Worm (Caenorhabditis elegans) whole organism, L4 larva: ENCODE data around the gene ssr-2.

Experiments used
- F37D6.2 ChIP-seq: sonication (generic microtip); optimal IDR thresholded peaks from 2 replicates; lab custom pipeline; 2016; ENCODE audit warnings: mild to moderate bottlenecking, missing genetic modification characterization, missing compliant biosample characterization
- R02D3.7 ChIP-seq: fragments of 150-350 bp; sonication (generic microtip); optimal IDR thresholded peaks from 3 replicates; lab custom pipeline; 2014; ENCODE audit warnings: missing biosample characterization, missing genetic modification characterization
- T26A8.4 ChIP-seq: fragments of 200-800 bp; sonication (Bioruptor generic); IDR thresholded peaks from 2 replicates; pipeline ENCODE4 v1.3.6; 2022; ENCODE audit warnings: missing genetic modification characterization, missing compliant biosample characterization
- Y5F2A.4 ChIP-seq: fragments of 200-800 bp; sonication (Bioruptor generic); optimal IDR thresholded peaks from 2 replicates; lab custom pipeline; 2018; ENCODE audit warnings: mild to moderate bottlenecking, missing genetic modification characterization, missing compliant biosample characterization
- aha-1 ChIP-seq: fragments of 150-350 bp; peaks from one replicate; lab custom pipeline; 2014; ENCODE audit warnings: missing biosample characterization, missing genetic modification characterization
- ama-1 ChIP-seq: fragments of 150-350 bp; optimal IDR thresholded peaks from 2 replicates; lab custom pipeline; 2014; ENCODE audit warnings: inconsistent platforms, mixed read lengths
- arid-1 ChIP-seq: fragments of 200-800 bp; sonication (Bioruptor generic); conservative IDR thresholded peaks from 2 replicates; pipeline ENCODE4 v1.3.6; 2022; ENCODE audit warnings: missing genetic modification reagents, missing genetic modification characterization, missing compliant biosample characterization
- ceh-20 ChIP-seq: fragments of 200-800 bp; sonication (Bioruptor generic); IDR thresholded peaks from 2 replicates; pipeline ENCODE4 v1.3.6; 2022; ENCODE audit warnings: missing genetic modification reagents, missing genetic modification characterization, missing compliant biosample characterization
- ceh-28 ChIP-seq: fragments of 150-350 bp; optimal IDR thresholded peaks from 2 replicates; lab custom pipeline; 2014; ENCODE audit warnings: missing biosample characterization, missing genetic modification reagents, missing genetic modification characterization
- ceh-32 ChIP-seq: sonication (generic microtip); optimal IDR thresholded peaks from 2 replicates; lab custom pipeline; 2016; ENCODE audit warnings: mild to moderate bottlenecking, missing genetic modification characterization, missing compliant biosample characterization; ENCODE audit not compliant: poor library complexity
- ceh-62 ChIP-seq: sonication (generic microtip); optimal IDR thresholded peaks from 2 replicates; lab custom pipeline; 2017; ENCODE audit warnings: missing biosample characterization, missing genetic modification characterization
- ces-1 ChIP-seq: fragments of 150-350 bp; sonication (generic microtip); optimal IDR thresholded peaks from 4 replicates; lab custom pipeline; 2014; ENCODE audit warnings: missing biosample characterization, missing genetic modification reagents, missing genetic modification characterization
- ctbp-1 ChIP-seq: fragments of 200-800 bp; sonication (Bioruptor generic); IDR thresholded peaks from 2 replicates; pipeline ENCODE4 v1.3.6; 2022; ENCODE audit warnings: missing genetic modification reagents, missing genetic modification characterization, missing compliant biosample characterization
- daf-16 ChIP-seq, 3 experiments: sonication (generic microtip); optimal IDR thresholded peaks; 2 replicates each; lab custom pipeline; 2016 to 2017; ENCODE audit warnings: missing genetic modification characterization in 3 of 3, missing genetic modification reagents in 3 of 3, mild to moderate bottlenecking in 2 of 3, missing compliant biosample characterization in 2 of 3, missing biosample characterization in 1 of 3, moderate library complexity in 1 of 3
- daf-8 ChIP-seq: fragments of 200-800 bp; sonication (Bioruptor generic); IDR thresholded peaks from 2 replicates; pipeline ENCODE4 v1.3.6; 2022; ENCODE audit warnings: missing genetic modification characterization, missing compliant biosample characterization
- dmd-8 ChIP-seq: fragments of 200-800 bp; sonication (Bioruptor generic); IDR thresholded peaks from 2 replicates; pipeline ENCODE4 v1.3.6; 2022; ENCODE audit warnings: missing genetic modification characterization, missing compliant biosample characterization
- egl-27 ChIP-seq: sonication (generic microtip); optimal IDR thresholded peaks from 3 replicates; lab custom pipeline; 2017; ENCODE audit warnings: missing biosample characterization, missing genetic modification reagents, missing genetic modification characterization
- fkh-10 ChIP-seq: fragments of 150-350 bp; optimal IDR thresholded peaks from 2 replicates; lab custom pipeline; 2014; ENCODE audit warnings: missing biosample characterization, missing genetic modification reagents, missing genetic modification characterization
- fos-1 ChIP-seq: fragments of 150-350 bp; optimal IDR thresholded peaks from 2 replicates; lab custom pipeline; 2014; ENCODE audit warnings: missing biosample characterization, missing genetic modification characterization
- hlh-30 ChIP-seq: sonication (generic microtip); optimal IDR thresholded peaks from 2 replicates; lab custom pipeline; 2017; ENCODE audit warnings: antibody characterized with exemption, mild to moderate bottlenecking, missing genetic modification characterization, missing compliant biosample characterization; ENCODE audit not compliant: insufficient read depth
- lin-15B ChIP-seq: fragments of 150-350 bp; sonication (generic microtip); optimal IDR thresholded peaks from 3 replicates; lab custom pipeline; 2014; ENCODE audit warnings: missing biosample characterization, missing genetic modification characterization
- lin-38 ChIP-seq: fragments of 200-800 bp; sonication (Bioruptor generic); IDR thresholded peaks from 2 replicates; pipeline ENCODE4 v1.3.6; 2022; ENCODE audit warnings: missing genetic modification reagents, missing genetic modification characterization, missing compliant biosample characterization
- lsy-2 ChIP-seq, 2 experiments: fragments of 150-350 bp in 1 of 2; sonication (generic microtip) in 1 of 2; optimal IDR thresholded peaks; 2 replicates each; lab custom pipeline; 2014 to 2017; ENCODE audit warnings: missing biosample characterization in 2 of 2, missing genetic modification characterization in 2 of 2
- madf-9 ChIP-seq: fragments of 200-800 bp; sonication (Bioruptor generic); conservative IDR thresholded peaks from 2 replicates; pipeline ENCODE4 v1.3.6; 2022; ENCODE audit warnings: missing genetic modification reagents, missing genetic modification characterization, missing compliant biosample characterization
- mdl-1 ChIP-seq, 2 experiments: fragments of 150-350 bp in 1 of 2; sonication (generic microtip) in 1 of 2; optimal IDR thresholded peaks; 2 replicates each; lab custom pipeline; 2014 to 2017; ENCODE audit warnings: missing biosample characterization in 2 of 2, missing genetic modification characterization in 2 of 2
- mes-2 ChIP-seq: sonication (generic microtip); optimal IDR thresholded peaks from 2 replicates; lab custom pipeline; 2016; ENCODE audit warnings: missing genotype, mild to moderate bottlenecking, missing genetic modification characterization, missing compliant biosample characterization; ENCODE audit not compliant: poor library complexity, severe bottlenecking
- nhr-10 ChIP-seq: fragments of 150-350 bp; optimal IDR thresholded peaks from 2 replicates; lab custom pipeline; 2014; ENCODE audit warnings: missing biosample characterization, missing genetic modification characterization
- nhr-102 ChIP-seq: sonication (generic microtip); optimal IDR thresholded peaks from 2 replicates; lab custom pipeline; 2016; ENCODE audit warnings: mild to moderate bottlenecking, missing genetic modification characterization, moderate library complexity, missing compliant biosample characterization
- nhr-11 ChIP-seq: fragments of 150-350 bp; optimal IDR thresholded peaks from 2 replicates; lab custom pipeline; 2014; ENCODE audit warnings: missing biosample characterization, missing genetic modification characterization
- nhr-237 ChIP-seq: sonication (generic microtip); optimal IDR thresholded peaks from 2 replicates; lab custom pipeline; 2017; ENCODE audit warnings: missing biosample characterization, missing genetic modification characterization
- nhr-28 ChIP-seq: fragments of 150-350 bp; optimal IDR thresholded peaks from 2 replicates; lab custom pipeline; 2014; ENCODE audit warnings: missing biosample characterization, missing genetic modification characterization
- nhr-41 ChIP-seq: fragments of 200-800 bp; sonication (Bioruptor generic); IDR thresholded peaks from 2 replicates; pipeline ENCODE4 v1.3.6; 2022; ENCODE audit warnings: missing genetic modification reagents, missing genetic modification characterization, missing compliant biosample characterization
- nhr-48 ChIP-seq: sonication (generic microtip); optimal IDR thresholded peaks from 2 replicates; lab custom pipeline; 2016; ENCODE audit warnings: mild to moderate bottlenecking, missing genetic modification characterization, missing compliant biosample characterization
- nhr-77 ChIP-seq: fragments of 150-350 bp; optimal IDR thresholded peaks from 2 replicates; lab custom pipeline; 2014; ENCODE audit warnings: missing biosample characterization, missing genetic modification characterization
- pha-4 ChIP-seq, 2 experiments: fragments of 150-350 bp in 1 of 2; fragments of 200-800 bp in 1 of 2; sonication (Bioruptor generic) in 1 of 2; IDR thresholded peaks in 1 of 2; optimal IDR thresholded peaks in 1 of 2; 2 replicates each; pipeline versions ENCODE4 v1.3.6 to Lab custom; 2014 to 2022; ENCODE audit warnings: missing genetic modification characterization in 2 of 2, missing genetic modification reagents in 2 of 2, missing biosample characterization in 1 of 2, missing compliant biosample characterization in 1 of 2
- pqm-1 ChIP-seq: sonication (generic microtip); optimal IDR thresholded peaks from 2 replicates; lab custom pipeline; 2017; ENCODE audit warnings: missing biosample characterization, missing genetic modification characterization
- saeg-2 ChIP-seq: fragments of 200-800 bp; sonication (Bioruptor generic); IDR thresholded peaks from 2 replicates; pipeline ENCODE4 v1.3.6; 2022; ENCODE audit warnings: missing genetic modification reagents, missing genetic modification characterization, missing compliant biosample characterization
- sdz-12 ChIP-seq: fragments of 200-800 bp; sonication (Bioruptor generic); optimal IDR thresholded peaks from 2 replicates; lab custom pipeline; 2018; ENCODE audit warnings: mild to moderate bottlenecking, missing genetic modification characterization, missing compliant biosample characterization
- set-16 ChIP-seq: fragments of 200-800 bp; sonication (Bioruptor generic); IDR thresholded peaks from 2 replicates; pipeline ENCODE4 v1.3.6; 2022; ENCODE audit warnings: missing genetic modification reagents, missing genetic modification characterization, missing compliant biosample characterization
- snpc-4 ChIP-seq: fragments of 150-350 bp; optimal IDR thresholded peaks from 2 replicates; lab custom pipeline; 2014; ENCODE audit warnings: missing biosample characterization, missing genetic modification characterization
- spr-1 ChIP-seq: sonication (generic microtip); optimal IDR thresholded peaks from 2 replicates; lab custom pipeline; 2016; ENCODE audit warnings: mild to moderate bottlenecking, missing genetic modification characterization, missing compliant biosample characterization
- unc-62 ChIP-seq, 3 experiments: fragments of 150-350 bp in 1 of 3; sonication (generic microtip); optimal IDR thresholded peaks in 2 of 3; peaks in 1 of 3; 1 replicate in 1 of 3; 2 replicates in 2 of 3; lab custom pipeline; 2014 to 2017; ENCODE audit warnings: missing biosample characterization in 3 of 3, missing genetic modification characterization in 3 of 3, missing genetic modification reagents in 3 of 3, missing genotype in 1 of 3
- vab-7 ChIP-seq: fragments of 200-800 bp; sonication (Bioruptor generic); IDR thresholded peaks from 2 replicates; pipeline ENCODE4 v1.3.6; 2022; ENCODE audit warnings: missing genetic modification reagents, missing genetic modification characterization, missing compliant biosample characterization
- zag-1 ChIP-seq: fragments of 150-350 bp; optimal IDR thresholded peaks from 2 replicates; lab custom pipeline; 2014; ENCODE audit warnings: missing biosample characterization, missing genetic modification characterization
- zfp-2 ChIP-seq: sonication (generic microtip); optimal IDR thresholded peaks from 2 replicates; lab custom pipeline; 2016; ENCODE audit warnings: mild to moderate bottlenecking, missing genetic modification characterization, missing compliant biosample characterization
- zfp-3 ChIP-seq: fragments of 200-800 bp; sonication (Bioruptor generic); conservative IDR thresholded peaks from 2 replicates; pipeline ENCODE4 v1.3.6; 2022; ENCODE audit warnings: missing genetic modification reagents, missing genetic modification characterization, missing compliant biosample characterization
- zip-2 ChIP-seq: fragments of 150-350 bp; optimal IDR thresholded peaks from 2 replicates; lab custom pipeline; 2014; ENCODE audit warnings: missing biosample characterization, missing genetic modification characterization

ssr-2 gene

ce11 chrX:2807390-2807789 is 20.2 kb downstream of the ssr-2 start, which contains the start of gene C14A11.5 (continued):
- TF ChIP-seq fos-1, result no peak
- TF ChIP-seq sdz-12, result no peak
- peak; percentile 52 for TF ChIP-seq aha-1 (tag; lab: Kevin White, UChicago)
- TF ChIP-seq mes-2, result no peak
- no peak for TF ChIP-seq set-16 (GFP tag; lab: Robert Waterston, UW)
- peak; percentile 78 for TF ChIP-seq hlh-30 (tag; lab: Kevin White, UChicago)
- no peak for TF ChIP-seq ceh-20 (GFP tag; lab: Robert Waterston, UW)
- no peak for TF ChIP-seq ceh-28 (tag; lab: Kevin White, UChicago)
- TF ChIP-seq nhr-77, result no peak
- no peak for TF ChIP-seq nhr-28
- TF ChIP-seq spr-1 (tag; lab: Kevin White, UChicago), result no peak
- no peak for TF ChIP-seq daf-16 (GFP tag; optimal IDR thresholded peaks at IDR 0.05; lab: Kevin White, UChicago)
- no peak for TF ChIP-seq daf-16 (tag; optimal IDR thresholded peaks at IDR 0.05; lab: Kevin White, UChicago)
- no peak for TF ChIP-seq ceh-62 (tag; lab: Kevin White, UChicago)
- TF ChIP-seq ces-1 (GFP tag; lab: Kevin White, UChicago), result no peak
- no peak for TF ChIP-seq zfp-2 (tag; lab: Kevin White, UChicago)
- peak; percentile 58 for TF ChIP-seq fkh-10 (GFP tag; lab: Kevin White, UChicago)
- TF ChIP-seq daf-8 (GFP tag; lab: Robert Waterston, UW), result no peak
- no peak for TF ChIP-seq lin-15B (tag; lab: Kevin White, UChicago)

- no peak for TF ChIP-seq vab-7 (GFP tag; lab: Robert Waterston, UW)
- TF ChIP-seq F37D6.2 (tag; lab: Kevin White, UChicago), result no peak
- no peak for TF ChIP-seq lin-38 (GFP tag; lab: Robert Waterston, UW)
- no peak for TF ChIP-seq pqm-1
- TF ChIP-seq ceh-32 (tag; lab: Kevin White, UChicago), result no peak
- TF ChIP-seq ceh-20 (GFP tag; lab: Robert Waterston, UW), result no peak
- TF ChIP-seq arid-1 (GFP tag; lab: Robert Waterston, UW), result no peak
- TF ChIP-seq madf-9 (GFP tag; lab: Robert Waterston, UW), result no peak
- TF ChIP-seq egl-27 (tag; lab: Kevin White, UChicago), result no peak
- no peak for TF ChIP-seq sdz-12
- TF ChIP-seq R02D3.7 (tag; lab: Kevin White, UChicago), result no peak
- no peak for TF ChIP-seq dmd-8
- TF ChIP-seq pha-4 (GFP tag; IDR thresholded peaks at IDR 0.05; lab: Robert Waterston, UW), result no peak
- no peak for TF ChIP-seq pha-4 (tag; optimal IDR thresholded peaks at IDR 0.05; lab: Kevin White, UChicago)
- TF ChIP-seq T26A8.4, result no peak
- no peak for TF ChIP-seq zfp-3 (GFP tag; lab: Robert Waterston, UW)
- no peak for TF ChIP-seq nhr-237 (tag; lab: Kevin White, UChicago)
- TF ChIP-seq Y5F2A.4 (GFP tag; lab: Kevin White, UChicago), result no peak
- peak; percentile 87 for TF ChIP-seq hlh-30 (tag; lab: Kevin White, UChicago)
- no peak for TF ChIP-seq nhr-41 (GFP tag; lab: Robert Waterston, UW)
- 0 out of 2 replicates have a peak, but pooled peaks have one; percentile 20 for TF ChIP-seq ctbp-1 (GFP tag; lab: Robert Waterston, UW)
- TF ChIP-seq saeg-2 (GFP tag; lab: Robert Waterston, UW), result no peak
- no peak for TF ChIP-seq nhr-102 (tag; lab: Kevin White, UChicago)
- TF ChIP-seq aha-1 (tag; lab: Kevin White, UChicago), result peak; percentile 21
- no peak for TF ChIP-seq ama-1 (lab: Kevin White, UChicago)
- no peak for TF ChIP-seq zag-1 (tag; lab: Kevin White, UChicago)
- no peak for TF ChIP-seq nhr-77
- TF ChIP-seq snpc-4 (tag; lab: Kevin White, UChicago), result no peak
- TF ChIP-seq nhr-10 (tag; lab: Kevin White, UChicago), result no peak
- no peak for TF ChIP-seq lsy-2 (tag; optimal IDR thresholded peaks at IDR 0.05; lab: Kevin White, UChicago)
- TF ChIP-seq zip-2 (tag; lab: Kevin White, UChicago), result no peak
- no peak for TF ChIP-seq nhr-48
- peak in 1 of 2 experiments; percentile 92 for TF ChIP-seq unc-62 (GFP tag; optimal IDR thresholded peaks at IDR 0.05 in 1 of 2; lab: Kevin White, UChicago)
- no peak for TF ChIP-seq unc-62 (tag; optimal IDR thresholded peaks at IDR 0.05; lab: Kevin White, UChicago)
- TF ChIP-seq mdl-1 (tag; optimal IDR thresholded peaks at IDR 0.05; lab: Kevin White, UChicago), result peak in 1 of 2 experiments; percentile 7
- no peak for TF ChIP-seq fos-1
- peak; percentile 0 for TF ChIP-seq nhr-11 (tag; lab: Kevin White, UChicago)
Observed at ce11 chrX:2802562-2803165, 24.9 kb downstream of the ssr-2 start, which contains the start of gene C14A11.2. Gene C14A11.2, plus strand, starts transcription at chrX:2803112.
